Worm (Caenorhabditis elegans) whole organism, L4 larva: ENCODE results near the gene K11H3.2.

Experiments
- F10B5.3 ChIP-seq: sonication (generic microtip); optimal IDR thresholded peaks from 2 replicates; lab custom pipeline; 2016; ENCODE audit warnings: mild to moderate bottlenecking, missing genetic modification characterization, missing compliant biosample characterization
- F26F4.8 ChIP-seq: fragments of 200-800 bp; sonication (Bioruptor generic); conservative IDR thresholded peaks from 2 replicates; pipeline ENCODE4 v1.3.6; 2022; ENCODE audit warnings: missing genetic modification characterization, missing compliant biosample characterization
- F37D6.2 ChIP-seq: sonication (generic microtip); optimal IDR thresholded peaks from 2 replicates; lab custom pipeline; 2016; ENCODE audit warnings: mild to moderate bottlenecking, missing genetic modification characterization, missing compliant biosample characterization
- F49E8.2 ChIP-seq: sonication (generic microtip); optimal IDR thresholded peaks from 2 replicates; lab custom pipeline; 2016; ENCODE audit warnings: missing compliant biosample characterization, mild to moderate bottlenecking, missing genetic modification characterization, borderline replicate concordance
- R02D3.7 ChIP-seq: fragments of 150-350 bp; sonication (generic microtip); optimal IDR thresholded peaks from 3 replicates; lab custom pipeline; 2014; ENCODE audit warnings: missing biosample characterization, missing genetic modification characterization
- T20F7.1 ChIP-seq: fragments of 200-800 bp; sonication (Bioruptor generic); optimal IDR thresholded peaks from 2 replicates; lab custom pipeline; 2018; ENCODE audit warnings: mild to moderate bottlenecking, missing genetic modification characterization, missing compliant biosample characterization
- T26A8.4 ChIP-seq: fragments of 200-800 bp; sonication (Bioruptor generic); IDR thresholded peaks from 2 replicates; pipeline ENCODE4 v1.3.6; 2022; ENCODE audit warnings: missing genetic modification characterization, missing compliant biosample characterization
- Y105C5A.15 ChIP-seq: fragments of 200-800 bp; sonication (Bioruptor generic); IDR thresholded peaks from 2 replicates; pipeline ENCODE4 v1.3.6; 2022; ENCODE audit warnings: missing genetic modification characterization, missing compliant biosample characterization
- Y5F2A.4 ChIP-seq: fragments of 200-800 bp; sonication (Bioruptor generic); optimal IDR thresholded peaks from 2 replicates; lab custom pipeline; 2018; ENCODE audit warnings: mild to moderate bottlenecking, missing genetic modification characterization, missing compliant biosample characterization
- aha-1 ChIP-seq: fragments of 150-350 bp; peaks from one replicate; lab custom pipeline; 2014; ENCODE audit warnings: missing biosample characterization, missing genetic modification characterization
- aly-2 ChIP-seq: sonication (generic microtip); optimal IDR thresholded peaks from 2 replicates; lab custom pipeline; 2018; ENCODE audit warnings: missing biosample characterization, missing genetic modification characterization
- arid-1 ChIP-seq: fragments of 200-800 bp; sonication (Bioruptor generic); conservative IDR thresholded peaks from 2 replicates; pipeline ENCODE4 v1.3.6; 2022; ENCODE audit warnings: missing genetic modification reagents, missing genetic modification characterization, missing compliant biosample characterization
- ceh-28 ChIP-seq: fragments of 150-350 bp; optimal IDR thresholded peaks from 2 replicates; lab custom pipeline; 2014; ENCODE audit warnings: missing biosample characterization, missing genetic modification reagents, missing genetic modification characterization
- ceh-44 ChIP-seq: fragments of 200-800 bp; sonication (Bioruptor generic); IDR thresholded peaks from 2 replicates; pipeline ENCODE4 v1.3.6; 2022; ENCODE audit warnings: missing genetic modification reagents, missing genetic modification characterization, missing compliant biosample characterization
- ces-1 ChIP-seq: fragments of 150-350 bp; sonication (generic microtip); optimal IDR thresholded peaks from 4 replicates; lab custom pipeline; 2014; ENCODE audit warnings: missing biosample characterization, missing genetic modification reagents, missing genetic modification characterization
- daf-12 ChIP-seq: fragments of 150-350 bp; optimal IDR thresholded peaks from 2 replicates; lab custom pipeline; 2014; ENCODE audit warnings: missing biosample characterization, missing genetic modification reagents, missing genetic modification characterization
- daf-16 ChIP-seq, 3 experiments: sonication (generic microtip); optimal IDR thresholded peaks; 2 replicates each; lab custom pipeline; 2016 to 2017; ENCODE audit warnings: missing genetic modification characterization in 3 of 3, missing genetic modification reagents in 3 of 3, mild to moderate bottlenecking in 2 of 3, missing compliant biosample characterization in 2 of 3, missing biosample characterization in 1 of 3, moderate library complexity in 1 of 3
- dmd-6 ChIP-seq: fragments of 200-800 bp; sonication (Bioruptor generic); IDR thresholded peaks from 2 replicates; pipeline ENCODE4 v1.3.6; 2022; ENCODE audit warnings: missing genetic modification reagents, missing genetic modification characterization, missing compliant biosample characterization
- dpl-1 ChIP-seq: fragments of 150-350 bp; optimal IDR thresholded peaks from 2 replicates; lab custom pipeline; 2014; ENCODE audit warnings: missing biosample characterization, missing genetic modification reagents, missing genetic modification characterization
- duxl-1 ChIP-seq: sonication (generic microtip); optimal IDR thresholded peaks from 2 replicates; lab custom pipeline; 2016; ENCODE audit warnings: mild to moderate bottlenecking, missing genetic modification characterization, moderate library complexity, missing compliant biosample characterization; ENCODE audit not compliant: poor library complexity
- dve-1 ChIP-seq: sonication (generic microtip); optimal IDR thresholded peaks from 2 replicates; lab custom pipeline; 2017; ENCODE audit warnings: antibody characterized with exemption, mild to moderate bottlenecking, missing genetic modification characterization, missing compliant biosample characterization; ENCODE audit not compliant: insufficient read depth
- gei-8 ChIP-seq: fragments of 200-800 bp; sonication (Bioruptor generic); optimal IDR thresholded peaks from 2 replicates; lab custom pipeline; 2018; ENCODE audit warnings: mild to moderate bottlenecking, missing genetic modification characterization, missing compliant biosample characterization
- hif-1 ChIP-seq, 2 experiments: sonication (generic microtip); optimal IDR thresholded peaks; 2 replicates each; lab custom pipeline; 2016 to 2017; ENCODE audit warnings: missing compliant biosample characterization in 2 of 2, missing genetic modification characterization in 2 of 2, missing genetic modification reagents in 2 of 2, missing genotype in 2 of 2, mild to moderate bottlenecking in 1 of 2
- hlh-30 ChIP-seq: sonication (generic microtip); optimal IDR thresholded peaks from 2 replicates; lab custom pipeline; 2017; ENCODE audit warnings: antibody characterized with exemption, mild to moderate bottlenecking, missing genetic modification characterization, missing compliant biosample characterization; ENCODE audit not compliant: insufficient read depth
- lin-1 ChIP-seq: fragments of 200-800 bp; sonication (Bioruptor generic); IDR thresholded peaks from 2 replicates; pipeline ENCODE4 v1.3.6; 2022; ENCODE audit warnings: missing genetic modification reagents, missing genetic modification characterization, missing compliant biosample characterization
- lin-13 ChIP-seq: fragments of 150-350 bp; optimal IDR thresholded peaks from 2 replicates; lab custom pipeline; 2014; ENCODE audit warnings: missing biosample characterization, missing genetic modification reagents, missing genetic modification characterization
- lin-38 ChIP-seq: fragments of 200-800 bp; sonication (Bioruptor generic); IDR thresholded peaks from 2 replicates; pipeline ENCODE4 v1.3.6; 2022; ENCODE audit warnings: missing genetic modification reagents, missing genetic modification characterization, missing compliant biosample characterization
- lin-39 ChIP-seq: fragments of 150-350 bp; optimal IDR thresholded peaks from 2 replicates; lab custom pipeline; 2014; ENCODE audit warnings: missing biosample characterization, missing genetic modification reagents, missing genetic modification characterization
- lsy-2 ChIP-seq, 2 experiments: fragments of 150-350 bp in 1 of 2; sonication (generic microtip) in 1 of 2; optimal IDR thresholded peaks; 2 replicates each; lab custom pipeline; 2014 to 2017; ENCODE audit warnings: missing biosample characterization in 2 of 2, missing genetic modification characterization in 2 of 2
- madf-9 ChIP-seq: fragments of 200-800 bp; sonication (Bioruptor generic); conservative IDR thresholded peaks from 2 replicates; pipeline ENCODE4 v1.3.6; 2022; ENCODE audit warnings: missing genetic modification reagents, missing genetic modification characterization, missing compliant biosample characterization
- mdt-29 ChIP-seq: fragments of 200-800 bp; sonication (Bioruptor generic); IDR thresholded peaks from 2 replicates; pipeline ENCODE4 v1.3.6; 2022; ENCODE audit warnings: missing genetic modification reagents, missing genetic modification characterization, missing compliant biosample characterization
- mep-1 ChIP-seq: fragments of 150-350 bp; sonication (generic microtip); optimal IDR thresholded peaks from 3 replicates; lab custom pipeline; 2014; ENCODE audit warnings: missing biosample characterization, missing genetic modification characterization
- mes-2 ChIP-seq: sonication (generic microtip); optimal IDR thresholded peaks from 2 replicates; lab custom pipeline; 2016; ENCODE audit warnings: missing genotype, mild to moderate bottlenecking, missing genetic modification characterization, missing compliant biosample characterization; ENCODE audit not compliant: poor library complexity, severe bottlenecking
- nhr-111 ChIP-seq: fragments of 200-800 bp; sonication (Bioruptor generic); optimal IDR thresholded peaks from 2 replicates; lab custom pipeline; 2018; ENCODE audit warnings: mild to moderate bottlenecking, missing genetic modification characterization, missing compliant biosample characterization
- nhr-76 ChIP-seq: fragments of 150-350 bp; optimal IDR thresholded peaks from 2 replicates; lab custom pipeline; 2014; ENCODE audit warnings: missing biosample characterization, missing genetic modification characterization
- pqm-1 ChIP-seq: sonication (generic microtip); optimal IDR thresholded peaks from 2 replicates; lab custom pipeline; 2017; ENCODE audit warnings: missing biosample characterization, missing genetic modification characterization
- set-16 ChIP-seq: fragments of 200-800 bp; sonication (Bioruptor generic); IDR thresholded peaks from 2 replicates; pipeline ENCODE4 v1.3.6; 2022; ENCODE audit warnings: missing genetic modification reagents, missing genetic modification characterization, missing compliant biosample characterization
- skn-1 ChIP-seq: fragments of 150-350 bp; optimal IDR thresholded peaks from 2 replicates; lab custom pipeline; 2014; ENCODE audit warnings: missing biosample characterization, missing genetic modification characterization
- snpc-1.2 ChIP-seq: fragments of 200-800 bp; sonication (Bioruptor generic); IDR thresholded peaks from 2 replicates; pipeline ENCODE4 v1.3.6; 2022; ENCODE audit warnings: missing genetic modification reagents, missing genetic modification characterization, missing compliant biosample characterization
- spr-1 ChIP-seq: sonication (generic microtip); optimal IDR thresholded peaks from 2 replicates; lab custom pipeline; 2016; ENCODE audit warnings: mild to moderate bottlenecking, missing genetic modification characterization, missing compliant biosample characterization
- unc-39 ChIP-seq: sonication (generic microtip); optimal IDR thresholded peaks from 2 replicates; lab custom pipeline; 2017; ENCODE audit warnings: missing biosample characterization, missing genetic modification characterization
- unc-62 ChIP-seq, 3 experiments: fragments of 150-350 bp in 1 of 3; sonication (generic microtip); optimal IDR thresholded peaks in 2 of 3; peaks in 1 of 3; 1 replicate in 1 of 3; 2 replicates in 2 of 3; lab custom pipeline; 2014 to 2017; ENCODE audit warnings: missing biosample characterization in 3 of 3, missing genetic modification characterization in 3 of 3, missing genetic modification reagents in 3 of 3, missing genotype in 1 of 3
- zag-1 ChIP-seq: fragments of 150-350 bp; optimal IDR thresholded peaks from 2 replicates; lab custom pipeline; 2014; ENCODE audit warnings: missing biosample characterization, missing genetic modification characterization
- zfp-2 ChIP-seq: sonication (generic microtip); optimal IDR thresholded peaks from 2 replicates; lab custom pipeline; 2016; ENCODE audit warnings: mild to moderate bottlenecking, missing genetic modification characterization, missing compliant biosample characterization
- zip-2 ChIP-seq: fragments of 150-350 bp; optimal IDR thresholded peaks from 2 replicates; lab custom pipeline; 2014; ENCODE audit warnings: missing biosample characterization, missing genetic modification characterization
- ztf-11 ChIP-seq: fragments of 150-350 bp; optimal IDR thresholded peaks from 2 replicates; lab custom pipeline; 2014; ENCODE audit warnings: missing biosample characterization, missing genetic modification characterization
- ztf-7 ChIP-seq: fragments of 150-350 bp; optimal IDR thresholded peaks from 2 replicates; lab custom pipeline; 2014; ENCODE audit warnings: missing biosample characterization, missing genetic modification characterization

Gene K11H3.2

ce11 chrIII:9807560-9808046 is 38.6 kb upstream of the K11H3.2 start (continued):
- TF ChIP-seq lsy-2 (tag; optimal IDR thresholded peaks at IDR 0.05; lab: Kevin White, UChicago) = peak; percentile 2 to 25
- peak; percentile 8 for TF ChIP-seq lin-13 (GFP tag; lab: Kevin White, UChicago)
- no peak for TF ChIP-seq mes-2 (tag; lab: Kevin White, UChicago)
- no peak for TF ChIP-seq F37D6.2 (tag; lab: Kevin White, UChicago)
- TF ChIP-seq dpl-1 (GFP tag; lab: Kevin White, UChicago) = peak; percentile 34
- TF ChIP-seq arid-1 (GFP tag; lab: Robert Waterston, UW) = no peak
- no peak for TF ChIP-seq Y5F2A.4
- TF ChIP-seq T26A8.4 (GFP tag; lab: Robert Waterston, UW) = 0 out of 2 replicates have a peak, but pooled peaks have one; percentile 15
- no peak for TF ChIP-seq F26F4.8
- TF ChIP-seq dmd-6 (GFP tag; lab: Robert Waterston, UW) = peak; percentile 37; the same call in 1 of the 2 replicates
- no peak for TF ChIP-seq ceh-44 (GFP tag; lab: Robert Waterston, UW)
- TF ChIP-seq daf-12 (tag; lab: Kevin White, UChicago) = no peak
- TF ChIP-seq mdt-29 (GFP tag; lab: Robert Waterston, UW) = no peak
- TF ChIP-seq skn-1 (tag; lab: Kevin White, UChicago) = no peak
- peak; percentile 5 for TF ChIP-seq zip-2 (tag; lab: Kevin White, UChicago)

ce11 chrIII:9808179-9808578 is 38.0 kb upstream of the K11H3.2 start, which contains the start of gene gtap-2:
Gene gtap-2, plus strand, starts transcription at chrIII:9808544.
- TF ChIP-seq aha-1 (tag; lab: Kevin White, UChicago) (no peak), R02D3.7 (no peak), arid-1 (GFP tag; lab: Robert Waterston, UW) (no peak), hif-1 (tag; optimal IDR thresholded peaks at IDR 0.05; lab: Kevin White, UChicago) (peak in 1 of 2 experiments; percentile 54), gei-8 (GFP tag; lab: Kevin White, UChicago) (no peak), zip-2 (tag; lab: Kevin White, UChicago) (no peak), lin-38 (GFP tag; lab: Robert Waterston, UW) (peak; percentile 53), lin-39 (tag; lab: Kevin White, UChicago) (no peak), dve-1 (tag; lab: Kevin White, UChicago) (peak; percentile 3), mdt-29 (GFP tag; lab: Robert Waterston, UW) (no peak), pqm-1 (tag; lab: Kevin White, UChicago) (no peak), set-16 (GFP tag; lab: Robert Waterston, UW) (no peak), F10B5.3 (no peak), ceh-44 (GFP tag; lab: Robert Waterston, UW) (no peak), spr-1 (tag; lab: Kevin White, UChicago) (no peak), zag-1 (tag; lab: Kevin White, UChicago) (no peak), mes-2 (tag; lab: Kevin White, UChicago) (peak; percentile 35), nhr-76 (tag; lab: Kevin White, UChicago) (no peak), ztf-7 (tag; lab: Kevin White, UChicago) (no peak), mep-1 (no peak), ces-1 (GFP tag; lab: Kevin White, UChicago) (no peak), ztf-11 (tag; lab: Kevin White, UChicago) (no peak), unc-39 (no peak), dpl-1 (GFP tag; lab: Kevin White, UChicago) (no peak), ceh-28 (tag; lab: Kevin White, UChicago) (no peak), nhr-111 (no peak), F49E8.2 (no peak), T20F7.1 (GFP tag; lab: Kevin White, UChicago) (peak; percentile 37), aly-2 (tag; lab: Kevin White, UChicago) (no peak), Y105C5A.15 (GFP tag; lab: Robert Waterston, UW) (no peak), daf-16 (GFP tag; optimal IDR thresholded peaks at IDR 0.05; lab: Kevin White, UChicago) (no peak), daf-16 (tag; optimal IDR thresholded peaks at IDR 0.05; lab: Kevin White, UChicago) (no peak), lin-1 (GFP tag; lab: Robert Waterston, UW) (no peak), duxl-1 (tag; lab: Kevin White, UChicago) (no peak), unc-62 (GFP tag; optimal IDR thresholded peaks at IDR 0.05 in 1 of 2; lab: Kevin White, UChicago) (no peak), unc-62 (tag; optimal IDR thresholded peaks at IDR 0.05; lab: Kevin White, UChicago) (no peak), lsy-2 (tag; optimal IDR thresholded peaks at IDR 0.05; lab: Kevin White, UChicago) (peak in 1 of 2 experiments; percentile 37), madf-9 (GFP tag; lab: Robert Waterston, UW) (no peak), snpc-1.2 (no peak), zfp-2 (no peak), hlh-30 (tag; lab: Kevin White, UChicago) (peak; percentile 9), T26A8.4 (GFP tag; lab: Robert Waterston, UW) (no peak)
